Worm (Caenorhabditis elegans): Measurements from ENCODE around the gene F55C9.3.

ce11 chrV:19240129-19240528 lies 47.8 kb downstream of the F55C9.3 start, which contains the start of the genes fbxb-115 and fbxb-1:
- TF ChIP-seq syd-9 (tag; optimal IDR thresholded peaks at IDR 0.05) (no peak), che-1 (tag; optimal IDR thresholded peaks at IDR 0.05) (no peak), nhr-11 (tag; optimal IDR thresholded peaks at IDR 0.05) (no peak), pqm-1 (tag; optimal IDR thresholded peaks at IDR 0.05) (no peak), hlh-8 (tag; optimal IDR thresholded peaks at IDR 0.05) (no peak), fkh-6 (tag; optimal IDR thresholded peaks at IDR 0.05) (no peak), ceh-6 (GFP tag; optimal IDR thresholded peaks at IDR 0.05) (no peak), ama-1 (optimal IDR thresholded peaks at IDR 0.05) (no peak), unc-86 (tag; optimal IDR thresholded peaks at IDR 0.05) (no peak)
